Worm (Caenorhabditis elegans) whole organism, young adult: ENCODE results near the gene Y38E10A.2.

ENCODE experiments used
- B0019.2 ChIP-seq: fragments of 200-800 bp; sonication (Bioruptor generic); conservative IDR thresholded peaks from 2 replicates; pipeline ENCODE4 v1.3.6; 2022; ENCODE audit warnings: missing genetic modification reagents, missing genetic modification characterization, missing compliant biosample characterization
- ama-1 ChIP-seq, 3 experiments: fragments of 150-350 bp in 1 of 3; sonication (generic microtip) in 2 of 3; optimal IDR thresholded peaks; 2 replicates each; lab custom pipeline; 2014 to 2018; ENCODE audit warnings: missing biosample characterization in 2 of 3, missing genetic modification characterization in 2 of 3, missing genetic modification reagents in 2 of 3
- chd-7 ChIP-seq: sonication (generic microtip); optimal IDR thresholded peaks from 2 replicates; lab custom pipeline; 2016; ENCODE audit warnings: mild to moderate bottlenecking, missing genetic modification characterization, moderate library complexity, missing compliant biosample characterization
- hmg-1.2 ChIP-seq: fragments of 200-800 bp; sonication (Bioruptor generic); IDR thresholded peaks from 2 replicates; pipeline ENCODE4 v1.3.6; 2022; ENCODE audit warnings: missing genetic modification reagents, missing genetic modification characterization, missing compliant biosample characterization
- lsy-27 ChIP-seq: sonication (generic microtip); optimal IDR thresholded peaks from 2 replicates; lab custom pipeline; 2017; ENCODE audit warnings: missing genetic modification characterization, mild to moderate bottlenecking, missing compliant biosample characterization, antibody characterized with exemption, missing genotype, borderline replicate concordance; ENCODE audit not compliant: insufficient read depth
- madf-3 ChIP-seq: fragments of 200-800 bp; sonication (Bioruptor generic); IDR thresholded peaks from 2 replicates; pipeline ENCODE4 v1.3.6; 2022; ENCODE audit warnings: missing genetic modification reagents, missing genetic modification characterization, missing compliant biosample characterization
- mel-28 ChIP-seq: sonication (generic microtip); optimal IDR thresholded peaks from 2 replicates; lab custom pipeline; 2016; ENCODE audit warnings: borderline replicate concordance, mild to moderate bottlenecking, missing genetic modification characterization, missing compliant biosample characterization
- nfya-1 ChIP-seq: sonication (generic microtip); optimal IDR thresholded peaks from 2 replicates; lab custom pipeline; 2017; ENCODE audit warnings: antibody characterized with exemption, missing compliant biosample characterization, missing genetic modification characterization, borderline replicate concordance; ENCODE audit not compliant: insufficient read depth
- nfya-2 ChIP-seq: fragments of 200-800 bp; sonication (Bioruptor generic); IDR thresholded peaks from 2 replicates; pipeline ENCODE4 v1.3.6; 2022; ENCODE audit warnings: missing genetic modification reagents, missing genetic modification characterization, missing compliant biosample characterization
- unc-130 ChIP-seq: sonication (generic microtip); optimal IDR thresholded peaks from 2 replicates; lab custom pipeline; 2016; ENCODE audit warnings: missing genetic modification reagents, missing genetic modification characterization, missing compliant biosample characterization
- ztf-18 ChIP-seq: sonication (generic microtip); optimal IDR thresholded peaks from 2 replicates; lab custom pipeline; 2016; ENCODE audit warnings: missing genotype, mild to moderate bottlenecking, missing genetic modification characterization, missing compliant biosample characterization

- TF ChIP-seq chd-7 (no peak), mel-28 (tag; lab: Kevin White, UChicago) (no peak), ama-1 (optimal IDR thresholded peaks at IDR 0.05; lab: Kevin White, UChicago) (no peak), ama-1 (GFP tag; optimal IDR thresholded peaks at IDR 0.05; lab: Kevin White, UChicago) (no peak), unc-130 (GFP tag; lab: Kevin White, UChicago) (no peak), nfya-1 (tag; lab: Kevin White, UChicago) (no peak), ztf-18 (no peak), B0019.2 (GFP tag; lab: Robert Waterston, UW) (no peak), hmg-1.2 (GFP tag; lab: Robert Waterston, UW) (no peak), nfya-2 (no peak), madf-3 (GFP tag; lab: Robert Waterston, UW) (no peak), lsy-27 (no peak)
These were observed 34.0 kb downstream of the Y38E10A.2 start for ce11 chrII:12539395-12539794.
